Fruit fly (Drosophila melanogaster): ENCODE results near the gene NTPase.

The NTPase gene

dm6 chr2L:2874542-2875194 lies 11.0 kb downstream of the NTPase start, which contains the start of gene CG8814 (continued):
- TF ChIP-seq Sry-δ (GFP tag; optimal IDR thresholded peaks at IDR 0.05) = peak; percentile 80
- TF ChIP-seq btn (GFP tag; optimal IDR thresholded peaks at IDR 0.05) = no peak
- no peak for TF ChIP-seq dati (GFP tag; IDR thresholded peaks at IDR 0.05)
- no peak for TF ChIP-seq Hr39 (optimal IDR thresholded peaks at IDR 0.05)
- TF ChIP-seq Sox102F (GFP tag; optimal IDR thresholded peaks at IDR 0.05) = peak; percentile 54
- peak; percentile 83 for TF ChIP-seq Med (GFP tag)
- peak; percentile 59 for TF ChIP-seq CG4820 (GFP tag; optimal IDR thresholded peaks at IDR 0.05)
- peak; percentile 25 for TF ChIP-seq fd96Cb (tag; optimal IDR thresholded peaks at IDR 0.05)
- no peak for TF ChIP-seq CG3065 (GFP tag; optimal IDR thresholded peaks at IDR 0.05)
- TF ChIP-seq Ada2b (GFP tag; IDR thresholded peaks at IDR 0.05) = peak; percentile 56
- peak; percentile 65 for TF ChIP-seq CG10462 (GFP tag; optimal IDR thresholded peaks at IDR 0.05)
- TF ChIP-seq lov (optimal IDR thresholded peaks at IDR 0.05) = no peak
- no peak for TF ChIP-seq lov (GFP tag; IDR thresholded peaks at IDR 0.05)
- TF ChIP-seq chif (GFP tag; optimal IDR thresholded peaks at IDR 0.05) = peak; percentile 12 to 27
- TF ChIP-seq bigmax (GFP tag; optimal IDR thresholded peaks at IDR 0.05) = no peak
- TF ChIP-seq CG13894 (tag; optimal IDR thresholded peaks at IDR 0.05) = peak; percentile 29
- TF ChIP-seq scrt (GFP tag; optimal IDR thresholded peaks at IDR 0.05) = peak; percentile 28
- peak; percentile 78 for TF ChIP-seq al (GFP tag; IDR thresholded peaks at IDR 0.05)
- no peak; the same call in 1 of the 2 replicates for TF ChIP-seq GATAe (GFP tag; conservative IDR thresholded peaks at IDR 0.05)
- TF ChIP-seq ab (GFP tag; optimal IDR thresholded peaks at IDR 0.05) = no peak
- TF ChIP-seq Taf1 (GFP tag; IDR thresholded peaks at IDR 0.05) = no peak
- TF ChIP-seq CG10321 (GFP tag; IDR thresholded peaks at IDR 0.05) = no peak
- TF ChIP-seq nom (GFP tag; optimal IDR thresholded peaks at IDR 0.05) = peak; percentile 98
- TF ChIP-seq Hr78 (GFP tag; optimal IDR thresholded peaks at IDR 0.05) = peak in 1 of 2 experiments; percentile 88
- TF ChIP-seq CG17568 (GFP tag; optimal IDR thresholded peaks at IDR 0.05) = no peak
- TF ChIP-seq Ssrp (tag; optimal IDR thresholded peaks at IDR 0.05) = peak; percentile 55
- TF ChIP-seq CG17385 (GFP tag; optimal IDR thresholded peaks at IDR 0.05) = no peak
- TF ChIP-seq CoRest (tag; optimal IDR thresholded peaks at IDR 0.05) = peak; percentile 87
- TF ChIP-seq C15 (GFP tag; IDR thresholded peaks at IDR 0.05) = 0 out of 3 replicates have a peak, but pooled peaks have one; percentile 29
- no peak for TF ChIP-seq aop (GFP tag; IDR thresholded peaks at IDR 0.05)
- TF ChIP-seq Nf-YA (GFP tag; IDR thresholded peaks at IDR 0.05) = no peak
- peak; percentile 45 for TF ChIP-seq trh (GFP tag; optimal IDR thresholded peaks at IDR 0.05)
- TF ChIP-seq CkIIα-i1 (GFP tag; IDR thresholded peaks at IDR 0.05) = no peak
- TF ChIP-seq CG11723 (GFP tag; optimal IDR thresholded peaks at IDR 0.05) = peak; percentile 31
- peak; percentile 71 for TF ChIP-seq grau (tag; optimal IDR thresholded peaks at IDR 0.05)
- peak; percentile 51 for TF ChIP-seq dmrt11E (tag; optimal IDR thresholded peaks at IDR 0.05)
- no peak for TF ChIP-seq repo (GFP tag; optimal IDR thresholded peaks at IDR 0.05)
- no peak for TF ChIP-seq CG43689 (GFP tag; IDR thresholded peaks at IDR 0.05)
- TF ChIP-seq CG9817 (tag; optimal IDR thresholded peaks at IDR 0.05) = peak; percentile 65
- TF ChIP-seq CG16863 (GFP tag; optimal IDR thresholded peaks at IDR 0.05) = peak; percentile 42
- no peak for TF ChIP-seq CG13624 (GFP tag; optimal IDR thresholded peaks at IDR 0.05)
- TF ChIP-seq nerfin-1 (tag; optimal IDR thresholded peaks at IDR 0.05) = peak; percentile 54
- TF ChIP-seq CG12299 (tag; optimal IDR thresholded peaks at IDR 0.05) = no peak
- no peak for TF ChIP-seq ERR (GFP tag; optimal IDR thresholded peaks at IDR 0.05)
- TF ChIP-seq Camta (GFP tag; optimal IDR thresholded peaks at IDR 0.05) = peak; percentile 42
- TF ChIP-seq Antp (GFP tag; optimal IDR thresholded peaks at IDR 0.05) = peak; percentile 36
- no peak for TF ChIP-seq CG8359 (GFP tag; optimal IDR thresholded peaks at IDR 0.05; ENCODE audit: borderline replicate concordance)
- TF ChIP-seq YL-1 (GFP tag; optimal IDR thresholded peaks at IDR 0.05) = peak; percentile 31
- TF ChIP-seq vvl (GFP tag; IDR thresholded peaks at IDR 0.05) = peak; percentile 43; the same call in 1 of the 2 replicates
- no peak for TF ChIP-seq Side (GFP tag; optimal IDR thresholded peaks at IDR 0.05)
- peak; percentile 65 for TF ChIP-seq CG32772 (GFP tag; IDR thresholded peaks at IDR 0.05)

All from whole organism, embryonic.